Worm (Caenorhabditis elegans): ENCODE measurements around the gene C48D1.5.

DNA sequence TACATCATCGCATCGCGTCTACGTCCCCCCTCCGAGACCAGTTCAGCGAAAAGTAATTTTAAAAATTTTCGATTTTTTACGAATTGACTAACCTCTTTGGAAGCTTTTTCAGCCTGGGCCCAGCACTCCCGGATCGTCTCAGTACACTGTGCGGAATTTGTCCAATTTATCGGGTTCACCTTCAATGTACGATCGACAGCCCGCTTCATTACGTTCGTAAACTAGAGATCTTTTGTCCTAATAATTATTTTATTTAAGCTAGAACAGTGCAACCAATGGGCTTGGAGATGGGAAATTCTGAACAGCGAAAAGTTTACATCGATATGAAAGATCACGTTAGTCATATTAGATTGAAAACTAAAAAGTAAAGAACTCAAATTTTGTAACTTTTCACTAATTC is 19.6 kb downstream of the C48D1.5 start:
- TF ChIP-seq K09A11.1 (tag; optimal IDR thresholded peaks at IDR 0.05; ENCODE audit: insufficient read depth): no peak
- no peak for TF ChIP-seq pat-9 (tag; optimal IDR thresholded peaks at IDR 0.05)
- no peak for TF ChIP-seq ceh-18 (tag; optimal IDR thresholded peaks at IDR 0.05)
- no peak for TF ChIP-seq tbx-2 (tag; optimal IDR thresholded peaks at IDR 0.05)
- TF ChIP-seq ama-1 (optimal IDR thresholded peaks at IDR 0.05): no peak
- TF ChIP-seq pag-3 (tag; optimal IDR thresholded peaks at IDR 0.05; ENCODE audit: borderline replicate concordance): no peak
- TF ChIP-seq eyg-1 (tag; optimal IDR thresholded peaks at IDR 0.05): no peak
- TF ChIP-seq lin-11 (tag; optimal IDR thresholded peaks at IDR 0.05): no peak
